Worm (Caenorhabditis elegans) whole organism, L4/young adult: Measurements from ENCODE around the gene pgp-13.

Source experiments
- W03F9.2 ChIP-seq: fragments of 150-350 bp; optimal IDR thresholded peaks from 2 replicates; lab custom pipeline; 2014; ENCODE audit warnings: missing biosample characterization, missing genetic modification characterization
- dao-5 ChIP-seq: sonication (generic microtip); optimal IDR thresholded peaks from 2 replicates; lab custom pipeline; 2016; ENCODE audit warnings: missing genotype, missing genetic modification characterization, moderate library complexity, missing compliant biosample characterization
- him-1 ChIP-seq: sonication (generic microtip); optimal IDR thresholded peaks from 2 replicates; lab custom pipeline; 2016; ENCODE audit warnings: missing genotype, missing genetic modification reagents, missing genetic modification characterization, missing compliant biosample characterization

- TF ChIP-seq him-1: peak; percentile 13
- no peak for TF ChIP-seq W03F9.2 (tag; lab: Kevin White, UChicago)
- TF ChIP-seq dao-5 (tag; lab: Kevin White, UChicago): no peak
Measured at ce11 chrX:12693150-12693589, 45.4 kb upstream of the pgp-13 start.
